Worm (Caenorhabditis elegans) whole organism, L1 larva: ENCODE data around the gene C30B5.2.

Experiments used
- C04F5.9 ChIP-seq: sonication (generic microtip); optimal IDR thresholded peaks from 2 replicates; lab custom pipeline; 2016; ENCODE audit warnings: missing genetic modification characterization, missing compliant biosample characterization
- aly-2 ChIP-seq: fragments of 150-350 bp; optimal IDR thresholded peaks from 2 replicates; lab custom pipeline; 2014; ENCODE audit warnings: missing biosample characterization, missing genetic modification characterization
- blmp-1 ChIP-seq: fragments of 150-350 bp; optimal IDR thresholded peaks from 2 replicates; lab custom pipeline; 2014; ENCODE audit warnings: missing biosample characterization, missing genetic modification characterization
- lin-13 ChIP-seq: fragments of 150-350 bp; optimal IDR thresholded peaks from 2 replicates; lab custom pipeline; 2014; ENCODE audit warnings: missing biosample characterization, missing genetic modification reagents, missing genetic modification characterization
- nhr-77 ChIP-seq: fragments of 150-350 bp; optimal IDR thresholded peaks from 2 replicates; lab custom pipeline; 2014; ENCODE audit warnings: missing biosample characterization, missing genetic modification characterization

ce11 chrII:6158111-6158510 is 38.9 kb upstream of the C30B5.2 start:
- TF ChIP-seq nhr-77 (tag; lab: Kevin White, UChicago) = no peak
- no peak for TF ChIP-seq lin-13
- TF ChIP-seq blmp-1 = no peak
- TF ChIP-seq C04F5.9 (tag; lab: Kevin White, UChicago) = no peak
- TF ChIP-seq aly-2 (tag; lab: Kevin White, UChicago) = no peak
